Worm (Caenorhabditis elegans) whole organism, L2 larva: Measurements from ENCODE around the gene cutl-16.

Source experiments
- C34F6.9 ChIP-seq: fragments of 150-350 bp; optimal IDR thresholded peaks from 2 replicates; lab custom pipeline; 2014; ENCODE audit warnings: missing biosample characterization, missing genetic modification characterization
- F13H6.1 ChIP-seq: sonication (generic microtip); optimal IDR thresholded peaks from 2 replicates; lab custom pipeline; 2016; ENCODE audit warnings: missing genetic modification characterization, missing compliant biosample characterization
- Y55F3AM.14 ChIP-seq: fragments of 200-800 bp; sonication (Bioruptor generic); optimal IDR thresholded peaks from 2 replicates; lab custom pipeline; 2018; ENCODE audit warnings: mild to moderate bottlenecking, missing genetic modification characterization, missing compliant biosample characterization
- aly-2 ChIP-seq: fragments of 150-350 bp; optimal IDR thresholded peaks from 2 replicates; lab custom pipeline; 2014; ENCODE audit warnings: missing biosample characterization, missing genetic modification characterization
- ama-1 ChIP-seq: fragments of 150-350 bp; optimal IDR thresholded peaks from 2 replicates; lab custom pipeline; 2018; ENCODE audit warnings: inconsistent platforms
- blmp-1 ChIP-seq: sonication (generic microtip); optimal IDR thresholded peaks from 2 replicates; lab custom pipeline; 2017; ENCODE audit warnings: missing genetic modification characterization, mild to moderate bottlenecking, missing compliant biosample characterization, antibody characterized with exemption, moderate library complexity; ENCODE audit not compliant: insufficient read depth
- ceh-82 ChIP-seq: fragments of 150-350 bp; optimal IDR thresholded peaks from 2 replicates; lab custom pipeline; 2014; ENCODE audit warnings: missing biosample characterization, missing genetic modification characterization
- crh-2 ChIP-seq: sonication (generic microtip); optimal IDR thresholded peaks from 2 replicates; lab custom pipeline; 2017; ENCODE audit warnings: missing biosample characterization, missing genetic modification characterization
- dmd-4 ChIP-seq: sonication (generic microtip); optimal IDR thresholded peaks from 2 replicates; lab custom pipeline; 2017; ENCODE audit warnings: missing biosample characterization, missing genetic modification characterization
- egl-27 ChIP-seq: sonication (generic microtip); optimal IDR thresholded peaks from 3 replicates; lab custom pipeline; 2017; ENCODE audit warnings: missing biosample characterization, missing genetic modification reagents, missing genetic modification characterization
- elt-1 ChIP-seq: fragments of 150-350 bp; optimal IDR thresholded peaks from 2 replicates; lab custom pipeline; 2014; ENCODE audit warnings: missing biosample characterization, missing genetic modification characterization
- elt-3 ChIP-seq: sonication (generic microtip); optimal IDR thresholded peaks from 2 replicates; lab custom pipeline; 2017; ENCODE audit warnings: missing biosample characterization, missing genetic modification characterization
- gmeb-1 ChIP-seq: fragments of 150-350 bp; optimal IDR thresholded peaks from 2 replicates; lab custom pipeline; 2014; ENCODE audit warnings: missing biosample characterization, missing genetic modification characterization
- lin-11 ChIP-seq: fragments of 150-350 bp; sonication (generic microtip); optimal IDR thresholded peaks from 2 replicates; lab custom pipeline; 2014; ENCODE audit warnings: missing biosample characterization, missing genetic modification characterization, inconsistent platforms, mixed read lengths
- lin-13 ChIP-seq: fragments of 150-350 bp; optimal IDR thresholded peaks from 2 replicates; lab custom pipeline; 2014; ENCODE audit warnings: missing biosample characterization, missing genetic modification reagents, missing genetic modification characterization
- lsy-2 ChIP-seq, 2 experiments: fragments of 150-350 bp in 1 of 2; sonication (generic microtip) in 1 of 2; optimal IDR thresholded peaks; 2 replicates each; lab custom pipeline; 2014 to 2017; ENCODE audit warnings: missing biosample characterization in 2 of 2, missing genetic modification characterization in 2 of 2
- mab-5 ChIP-seq: fragments of 150-350 bp; optimal IDR thresholded peaks from 2 replicates; lab custom pipeline; 2014; ENCODE audit warnings: missing biosample characterization, missing genetic modification characterization
- nhr-11 ChIP-seq: fragments of 150-350 bp; optimal IDR thresholded peaks from 2 replicates; lab custom pipeline; 2014; ENCODE audit warnings: missing biosample characterization, missing genetic modification characterization
- nhr-129 ChIP-seq: fragments of 150-350 bp; optimal IDR thresholded peaks from 2 replicates; lab custom pipeline; 2014; ENCODE audit warnings: missing biosample characterization, missing genetic modification characterization
- nhr-21 ChIP-seq: fragments of 150-350 bp; optimal IDR thresholded peaks from 2 replicates; lab custom pipeline; 2014; ENCODE audit warnings: missing biosample characterization, missing genetic modification characterization
- nhr-23 ChIP-seq: fragments of 150-350 bp; optimal IDR thresholded peaks from 2 replicates; lab custom pipeline; 2014; ENCODE audit warnings: missing biosample characterization, missing genetic modification reagents, missing genetic modification characterization
- nhr-237 ChIP-seq: fragments of 150-350 bp; optimal IDR thresholded peaks from 2 replicates; lab custom pipeline; 2014; ENCODE audit warnings: missing biosample characterization, missing genetic modification characterization
- nhr-25 ChIP-seq: fragments of 150-350 bp; sonication (generic microtip); optimal IDR thresholded peaks from 3 replicates; lab custom pipeline; 2014; ENCODE audit warnings: missing biosample characterization, missing genetic modification characterization
- nhr-6 ChIP-seq: fragments of 150-350 bp; optimal IDR thresholded peaks from 2 replicates; lab custom pipeline; 2014; ENCODE audit warnings: missing biosample characterization, missing genetic modification characterization
- nhr-77 ChIP-seq: fragments of 150-350 bp; optimal IDR thresholded peaks from 2 replicates; lab custom pipeline; 2014; ENCODE audit warnings: missing biosample characterization, missing genetic modification characterization
- peb-1 ChIP-seq: fragments of 150-350 bp; optimal IDR thresholded peaks from 2 replicates; lab custom pipeline; 2014; ENCODE audit warnings: missing biosample characterization, missing genetic modification characterization
- skn-1 ChIP-seq: sonication (generic microtip); optimal IDR thresholded peaks from 2 replicates; lab custom pipeline; 2017; ENCODE audit warnings: missing biosample characterization, missing genetic modification characterization
- sma-3 ChIP-seq: sonication (generic microtip); optimal IDR thresholded peaks from 2 replicates; lab custom pipeline; 2016; ENCODE audit warnings: missing genetic modification reagents, missing genetic modification characterization, missing compliant biosample characterization
- snpc-4 ChIP-seq: fragments of 150-350 bp; optimal IDR thresholded peaks from 2 replicates; lab custom pipeline; 2014; ENCODE audit warnings: missing biosample characterization, missing genetic modification characterization
- unc-39 ChIP-seq: fragments of 150-350 bp; optimal IDR thresholded peaks from 2 replicates; lab custom pipeline; 2014; ENCODE audit warnings: missing biosample characterization, missing genetic modification characterization
- unc-55 ChIP-seq: fragments of 150-350 bp; sonication (generic microtip); optimal IDR thresholded peaks from 3 replicates; lab custom pipeline; 2014; ENCODE audit warnings: missing biosample characterization, missing genetic modification reagents, missing genetic modification characterization
- unc-62 ChIP-seq: fragments of 150-350 bp; optimal IDR thresholded peaks from 2 replicates; lab custom pipeline; 2014; ENCODE audit warnings: missing biosample characterization, missing genetic modification reagents, missing genetic modification characterization
- zag-1 ChIP-seq: fragments of 150-350 bp; optimal IDR thresholded peaks from 2 replicates; lab custom pipeline; 2014; ENCODE audit warnings: missing biosample characterization, missing genetic modification characterization
- ztf-1 ChIP-seq: fragments of 200-800 bp; sonication (Bioruptor generic); conservative IDR thresholded peaks from 2 replicates; pipeline ENCODE4 v1.3.6; 2022; ENCODE audit warnings: missing genetic modification characterization, missing compliant biosample characterization
- ztf-11 ChIP-seq: sonication (generic microtip); optimal IDR thresholded peaks from 2 replicates; lab custom pipeline; 2017; ENCODE audit warnings: missing biosample characterization, missing genetic modification characterization
- ztf-4 ChIP-seq: fragments of 150-350 bp; optimal IDR thresholded peaks from 2 replicates; lab custom pipeline; 2014; ENCODE audit warnings: missing biosample characterization, missing genetic modification characterization

Gene cutl-16

ce11 chrII:6441128-6441527 is at the start of gene cutl-16:
Gene cutl-16 (plus strand): TSS chrII:6441428.
- TF ChIP-seq nhr-129 (tag; lab: Kevin White, UChicago) (no peak), nhr-23 (tag; lab: Kevin White, UChicago) (no peak), snpc-4 (tag; lab: Kevin White, UChicago) (no peak), ztf-4 (tag; lab: Kevin White, UChicago) (no peak), blmp-1 (tag; lab: Kevin White, UChicago) (no peak), ceh-82 (tag; lab: Kevin White, UChicago) (no peak), nhr-6 (tag; lab: Kevin White, UChicago) (no peak), zag-1 (tag; lab: Kevin White, UChicago) (no peak), unc-39 (tag; lab: Kevin White, UChicago) (no peak), ama-1 (lab: Kevin White, UChicago) (no peak), elt-3 (no peak), nhr-21 (no peak), lsy-2 (tag; optimal IDR thresholded peaks at IDR 0.05; lab: Kevin White, UChicago) (no peak), nhr-11 (tag; lab: Kevin White, UChicago) (no peak), F13H6.1 (tag; lab: Kevin White, UChicago) (no peak), sma-3 (GFP tag; lab: Kevin White, UChicago) (no peak)
- TF ChIP-seq, all 48 proteins: peak for 0

ce11 chrII:6394037-6394436 is 47.2 kb upstream of the cutl-16 start:
- TF ChIP-seq skn-1 (tag; lab: Kevin White, UChicago) (no peak), elt-1 (tag; lab: Kevin White, UChicago) (no peak), ztf-11 (tag; lab: Kevin White, UChicago) (no peak), egl-27 (tag; lab: Kevin White, UChicago) (no peak), sma-3 (GFP tag; lab: Kevin White, UChicago) (no peak), nhr-6 (tag; lab: Kevin White, UChicago) (no peak), lin-13 (GFP tag; lab: Kevin White, UChicago) (no peak), lsy-2 (tag; optimal IDR thresholded peaks at IDR 0.05; lab: Kevin White, UChicago) (no peak), aly-2 (tag; lab: Kevin White, UChicago) (no peak), nhr-11 (tag; lab: Kevin White, UChicago) (no peak), C34F6.9 (tag; lab: Kevin White, UChicago) (no peak), nhr-25 (tag; lab: Kevin White, UChicago) (no peak), crh-2 (no peak), nhr-237 (no peak), unc-55 (no peak), elt-3 (no peak), nhr-23 (tag; lab: Kevin White, UChicago) (no peak)

- TF ChIP-seq unc-62 (GFP tag; lab: Kevin White, UChicago) (no peak), gmeb-1 (tag; lab: Kevin White, UChicago) (no peak), skn-1 (tag; lab: Kevin White, UChicago) (no peak), mab-5 (tag; lab: Kevin White, UChicago) (no peak), nhr-77 (tag; lab: Kevin White, UChicago) (no peak), nhr-129 (tag; lab: Kevin White, UChicago) (no peak)
- TF ChIP-seq, all 48 proteins: peak for 0
Measured at ce11 chrII:6398406-6398805, 42.8 kb upstream of the cutl-16 start, which contains the start of gene zig-10. Gene zig-10 (plus strand): TSS chrII:6398706.

ce11 chrII:6401649-6402048 is 39.6 kb upstream of the cutl-16 start, which contains the start of gene btb-2:
Gene btb-2 (plus strand): TSS chrII:6401949.
- no peak for TF ChIP-seq elt-3
- TF ChIP-seq ztf-1: no peak
- no peak for TF ChIP-seq dmd-4 (tag; lab: Kevin White, UChicago)
- no peak for TF ChIP-seq unc-62 (GFP tag; lab: Kevin White, UChicago)
- TF ChIP-seq peb-1 (tag; lab: Kevin White, UChicago): no peak
- no peak for TF ChIP-seq nhr-11 (tag; lab: Kevin White, UChicago)
- TF ChIP-seq lin-11: no peak
- TF ChIP-seq mab-5 (tag; lab: Kevin White, UChicago): no peak
- no peak for TF ChIP-seq C34F6.9 (tag; lab: Kevin White, UChicago)
- no peak for TF ChIP-seq Y55F3AM.14
- TF ChIP-seq, all 48 proteins: peak for 0
